Fruit fly (Drosophila melanogaster): ENCODE measurements around the gene sgg.
A peak's percentile ranks its signal among the peaks of the same experiment; 100 is the strongest.

sgg gene

dm6 chrX:2589446-2590038 is 44.2 kb upstream of the sgg start (continued):
- TF ChIP-seq Mes4 (GFP tag; optimal IDR thresholded peaks at IDR 0.05) = peak; percentile 80
- TF ChIP-seq CG12659 (GFP tag; optimal IDR thresholded peaks at IDR 0.05) = peak; percentile 93
- TF ChIP-seq CG16815 (GFP tag; optimal IDR thresholded peaks at IDR 0.05) = peak; percentile 92
- TF ChIP-seq Mad (GFP tag; optimal IDR thresholded peaks at IDR 0.05) = peak; percentile 90
- peak; percentile 91 for TF ChIP-seq maf-S (GFP tag; optimal IDR thresholded peaks at IDR 0.05)
- no peak for TF ChIP-seq CG2129 (GFP tag; IDR thresholded peaks at IDR 0.05; ENCODE audit: partially characterized antibody)
- TF ChIP-seq vvl (GFP tag; IDR thresholded peaks at IDR 0.05) = peak; percentile 96
- peak; percentile 93 for TF ChIP-seq ranshi (GFP tag; IDR thresholded peaks at IDR 0.05)
- peak; percentile 94 for TF ChIP-seq Ada2b (GFP tag; IDR thresholded peaks at IDR 0.05)
- TF ChIP-seq Kr (GFP tag; optimal IDR thresholded peaks at IDR 0.05) = no peak
- peak; percentile 72 for TF ChIP-seq CG6854 (GFP tag; optimal IDR thresholded peaks at IDR 0.05)
- TF ChIP-seq Taf1 (GFP tag; IDR thresholded peaks at IDR 0.05) = peak; percentile 93
- no peak for TF ChIP-seq Sin3A (optimal IDR thresholded peaks at IDR 0.05)
- TF ChIP-seq Sry-β (GFP tag; optimal IDR thresholded peaks at IDR 0.05) = no peak
- TF ChIP-seq rib (GFP tag; IDR thresholded peaks at IDR 0.05) = peak; percentile 96
- TF ChIP-seq Dek (tag; optimal IDR thresholded peaks at IDR 0.05) = peak; percentile 91
- TF ChIP-seq CG32772 (GFP tag; IDR thresholded peaks at IDR 0.05) = peak; percentile 92
- TF ChIP-seq lilli (GFP tag; optimal IDR thresholded peaks at IDR 0.05) = peak; percentile 98
- TF ChIP-seq NK7.1 (GFP tag; optimal IDR thresholded peaks at IDR 0.05) = peak; percentile 81
- TF ChIP-seq hkb (optimal IDR thresholded peaks at IDR 0.05) = no peak
- peak; percentile 91 for TF ChIP-seq hkb (GFP tag; IDR thresholded peaks at IDR 0.05)
- peak; percentile 13 for TF ChIP-seq CG10565 (GFP tag; optimal IDR thresholded peaks at IDR 0.05)
- peak; percentile 60 for TF ChIP-seq CG10462 (GFP tag; optimal IDR thresholded peaks at IDR 0.05)
- peak; percentile 96 for TF ChIP-seq CG9932 (GFP tag; IDR thresholded peaks at IDR 0.05)
- no peak for TF ChIP-seq hbn (GFP tag; IDR thresholded peaks at IDR 0.05; ENCODE audit: partially characterized antibody)
- peak; percentile 87 for TF ChIP-seq jigr1 (GFP tag; IDR thresholded peaks at IDR 0.05)
- TF ChIP-seq Dp (GFP tag; optimal IDR thresholded peaks at IDR 0.05) = no peak
- TF ChIP-seq fd64A (GFP tag; optimal IDR thresholded peaks at IDR 0.05) = peak; percentile 59
- peak; percentile 97 for TF ChIP-seq CG32532 (GFP tag; IDR thresholded peaks at IDR 0.05)
- peak; percentile 47 for TF ChIP-seq twi (tag; optimal IDR thresholded peaks at IDR 0.05)
- peak; percentile 94 for TF ChIP-seq CG10366 (GFP tag; IDR thresholded peaks at IDR 0.05)
- peak; percentile 70 for TF ChIP-seq CG9437 (GFP tag; optimal IDR thresholded peaks at IDR 0.05)
- TF ChIP-seq CG4707 (GFP tag; optimal IDR thresholded peaks at IDR 0.05) = peak; percentile 39
- TF ChIP-seq CG1602 (GFP tag; optimal IDR thresholded peaks at IDR 0.05) = peak; percentile 87
- TF ChIP-seq insv (GFP tag; optimal IDR thresholded peaks at IDR 0.05) = peak in 1 of 2 experiments; percentile 22
- TF ChIP-seq toy (GFP tag; IDR thresholded peaks at IDR 0.05) = peak; percentile 91
- peak; percentile 86 for TF ChIP-seq CG8089 (GFP tag; optimal IDR thresholded peaks at IDR 0.05)
- TF ChIP-seq gro (GFP tag; optimal IDR thresholded peaks at IDR 0.05) = peak; percentile 96
- TF ChIP-seq z (GFP tag; IDR thresholded peaks at IDR 0.05) = 0 out of 3 replicates have a peak, but pooled peaks have one; percentile 36
- peak; percentile 80 for TF ChIP-seq gt (GFP tag; IDR thresholded peaks at IDR 0.05)
- peak; percentile 90 for TF ChIP-seq CG30431 (GFP tag; optimal IDR thresholded peaks at IDR 0.05)

- TF ChIP-seq Adf1 (GFP tag; IDR thresholded peaks at IDR 0.05) = peak; percentile 52; the same call in 1 of the 2 replicates
- TF ChIP-seq slbo (GFP tag; IDR thresholded peaks at IDR 0.05) = no peak
- TF ChIP-seq Xrp1 (GFP tag; IDR thresholded peaks at IDR 0.05) = no peak
- 0 out of 2 replicates have a peak, but pooled peaks have one; percentile 8 for TF ChIP-seq Atf6 (GFP tag; IDR thresholded peaks at IDR 0.05)
- peak; percentile 85 for TF ChIP-seq Hey (tag; optimal IDR thresholded peaks at IDR 0.05)
- TF ChIP-seq GATAe (GFP tag; conservative IDR thresholded peaks at IDR 0.05) = peak; percentile 50; the same call in 1 of the 2 replicates
- peak in 1 of 2 experiments; percentile 40 for TF ChIP-seq Pdp1 (GFP tag; optimal IDR thresholded peaks at IDR 0.05)
- TF ChIP-seq CG7963 (GFP tag; IDR thresholded peaks at IDR 0.05; ENCODE audit: partially characterized antibody) = no peak
- no peak for TF ChIP-seq BEAF-32 (GFP tag; optimal IDR thresholded peaks at IDR 0.05)
- no peak for TF ChIP-seq corto (GFP tag; optimal IDR thresholded peaks at IDR 0.05)
- TF ChIP-seq trem (tag; optimal IDR thresholded peaks at IDR 0.05) = no peak
- no peak for TF ChIP-seq en (GFP tag; optimal IDR thresholded peaks at IDR 0.05)
- 0 out of 3 replicates have a peak, but pooled peaks have one; percentile 24 for TF ChIP-seq ci (GFP tag; IDR thresholded peaks at IDR 0.05)
Measured at dm6 chrX:2590607-2591006, 43.1 kb upstream of the sgg start.

Data from whole organism, embryonic.